Fruit fly (Drosophila melanogaster) whole organism: Measurements from ENCODE around the gene CHMP2B.
A peak's percentile ranks its signal among the peaks of the same experiment; 100 is the strongest.

Experiments used
- CG8478 ChIP-seq: fragments of >200 bp; optimal IDR thresholded peaks from 2 replicates; lab custom pipeline; 2018; ENCODE audit warnings: inconsistent platforms
- Dll ChIP-seq: fragments of >200 bp; optimal IDR thresholded peaks from 2 replicates; lab custom pipeline; 2017
- EcR ChIP-seq, 2 experiments: fragments of >200 bp; optimal IDR thresholded peaks; 2 replicates each; lab custom pipeline; 2017; ENCODE audit warnings: missing biosample characterization in 2 of 2, missing genetic modification characterization in 2 of 2, missing genetic modification reagents in 2 of 2
- pan ChIP-seq: fragments of >200 bp; optimal IDR thresholded peaks from 2 replicates; lab custom pipeline; 2017
- psq ChIP-seq: fragments of >200 bp; optimal IDR thresholded peaks from 2 replicates; lab custom pipeline; 2017
- usp ChIP-seq: fragments of >200 bp; optimal IDR thresholded peaks from 2 replicates; lab custom pipeline; 2017; ENCODE audit warnings: missing biosample characterization, missing genetic modification characterization, mixed read lengths

Gene CHMP2B

DNA sequence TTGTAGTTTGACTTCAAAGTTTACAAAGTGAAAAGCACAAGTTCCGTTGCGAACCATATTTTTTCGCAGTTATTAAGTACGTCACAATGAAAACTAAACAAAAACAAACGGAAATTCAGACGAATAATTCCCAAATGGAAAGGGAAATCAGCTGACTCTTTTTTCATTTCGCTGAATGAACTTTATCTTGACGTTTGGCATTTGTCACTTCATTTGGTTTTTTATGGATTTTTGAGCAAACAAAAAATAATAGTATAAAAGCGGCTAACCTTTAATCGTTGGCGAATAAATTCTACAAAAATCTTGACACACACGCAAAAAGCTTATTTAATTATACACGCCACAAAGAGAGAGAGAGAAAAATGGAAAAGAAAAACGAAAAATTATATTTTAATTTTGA lies 44.2 kb downstream of the CHMP2B start:
- no peak for TF ChIP-seq Dll (lab: Kevin White, UChicago)
- TF ChIP-seq EcR (GFP tag; optimal IDR thresholded peaks at IDR 0.05; lab: Kevin White, UChicago): no peak
- no peak for TF ChIP-seq psq
- no peak for TF ChIP-seq pan (lab: Kevin White, UChicago)
- TF ChIP-seq usp (GFP tag; lab: Kevin White, UChicago): no peak
- TF ChIP-seq CG8478 (lab: Kevin White, UChicago): no peak

DNA sequence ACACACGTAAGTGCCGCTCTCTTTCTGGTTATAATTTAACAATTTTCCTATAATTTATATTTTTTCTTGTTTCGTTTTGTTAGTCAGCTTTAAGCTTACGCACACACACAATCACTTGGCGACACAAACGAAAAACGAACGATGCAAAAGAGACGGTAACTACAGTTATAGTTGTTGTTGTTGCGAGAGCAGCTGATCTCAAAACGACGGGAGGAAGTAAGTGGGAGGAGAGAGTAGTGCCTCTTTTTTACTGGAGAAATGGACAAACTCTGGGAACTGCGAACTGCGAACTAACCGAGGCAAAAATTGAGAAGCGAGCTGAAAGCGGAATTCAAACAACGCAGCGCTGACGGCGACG lies 45.1 kb downstream of the CHMP2B start:
- TF ChIP-seq psq (no peak), pan (lab: Kevin White, UChicago) (no peak), Dll (lab: Kevin White, UChicago) (no peak), EcR (GFP tag; optimal IDR thresholded peaks at IDR 0.05; lab: Kevin White, UChicago) (no peak), usp (GFP tag; lab: Kevin White, UChicago) (no peak), CG8478 (lab: Kevin White, UChicago) (no peak)

DNA sequence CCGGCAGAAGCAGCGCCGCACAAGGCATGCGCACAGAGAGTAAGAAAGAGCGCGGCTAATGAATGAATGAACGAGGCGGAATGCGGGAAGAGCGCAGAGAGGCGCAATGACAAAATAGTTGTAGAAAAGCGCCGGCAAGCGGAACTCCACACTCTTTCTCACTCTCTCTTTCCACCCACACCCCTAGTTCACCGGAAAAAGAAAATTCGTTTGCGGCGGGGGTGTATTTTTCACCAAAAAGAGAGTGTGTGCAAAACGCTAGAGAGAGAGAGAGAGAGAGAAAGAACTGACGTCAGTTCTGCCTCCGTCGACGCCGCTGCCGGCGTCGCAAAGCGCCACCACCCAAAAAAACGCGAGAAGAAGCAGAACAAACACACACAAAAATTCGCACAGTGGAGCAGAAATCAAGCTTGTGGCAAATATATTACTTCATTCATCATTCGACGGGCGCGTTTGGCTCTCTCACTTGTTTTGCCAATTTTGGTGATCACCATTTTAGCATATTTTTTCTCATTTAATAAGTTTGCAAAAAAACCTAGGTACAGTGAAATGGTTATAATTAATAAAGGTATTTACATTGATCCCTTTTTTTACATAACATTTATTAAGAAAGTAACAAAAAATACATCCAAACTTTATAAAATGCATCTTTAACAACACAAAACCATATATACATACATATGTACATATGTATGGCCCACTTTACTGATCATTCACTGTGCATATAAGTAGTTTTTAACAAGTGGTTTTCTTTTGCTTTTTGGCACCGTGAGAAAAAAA lies 45.6 kb downstream of the CHMP2B start:
- no peak for TF ChIP-seq usp (GFP tag; lab: Kevin White, UChicago)
- peak; percentile 99 for TF ChIP-seq Dll (lab: Kevin White, UChicago)

DNA sequence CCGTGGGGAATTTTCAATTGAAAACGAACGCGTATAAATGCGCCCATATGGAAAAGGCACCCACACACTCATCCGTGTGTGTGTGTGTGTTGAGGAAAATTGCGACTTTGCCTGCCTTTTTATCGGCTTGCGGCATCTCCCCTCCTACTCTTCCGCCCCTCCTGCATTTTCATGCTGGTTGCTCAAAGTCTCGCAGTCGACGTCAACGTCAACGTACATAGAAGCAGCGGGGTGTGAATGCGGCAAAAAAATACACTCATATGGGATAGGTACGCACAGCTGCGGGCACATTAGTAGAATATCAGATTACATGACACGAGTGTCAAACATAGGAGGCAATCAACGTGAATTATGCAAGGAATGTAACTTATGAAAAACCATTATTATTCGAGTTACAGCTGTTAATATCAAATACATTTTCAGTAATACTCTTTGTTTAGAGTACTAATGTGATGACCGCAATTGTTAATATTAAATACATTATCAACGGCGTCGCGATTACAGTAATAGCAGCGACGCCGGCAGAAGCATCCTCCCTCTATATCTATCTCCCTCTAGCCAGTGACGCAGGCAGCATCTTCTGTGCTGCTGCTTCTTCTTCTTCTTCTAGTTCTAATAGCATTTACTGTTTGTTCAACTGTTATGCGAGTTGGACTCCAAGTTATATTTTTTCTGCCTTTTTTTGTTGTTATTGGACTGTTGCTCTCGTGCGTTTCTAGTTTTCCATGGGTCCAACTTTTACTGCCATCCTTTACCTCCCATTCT lies 47.6 kb downstream of the CHMP2B start:
- no peak for TF ChIP-seq CG8478 (lab: Kevin White, UChicago)
- TF ChIP-seq Dll (lab: Kevin White, UChicago): no peak
- no peak for TF ChIP-seq psq
- no peak for TF ChIP-seq usp (GFP tag; lab: Kevin White, UChicago)
- no peak for TF ChIP-seq pan (lab: Kevin White, UChicago)
- TF ChIP-seq EcR (GFP tag; optimal IDR thresholded peaks at IDR 0.05; lab: Kevin White, UChicago): no peak

DNA sequence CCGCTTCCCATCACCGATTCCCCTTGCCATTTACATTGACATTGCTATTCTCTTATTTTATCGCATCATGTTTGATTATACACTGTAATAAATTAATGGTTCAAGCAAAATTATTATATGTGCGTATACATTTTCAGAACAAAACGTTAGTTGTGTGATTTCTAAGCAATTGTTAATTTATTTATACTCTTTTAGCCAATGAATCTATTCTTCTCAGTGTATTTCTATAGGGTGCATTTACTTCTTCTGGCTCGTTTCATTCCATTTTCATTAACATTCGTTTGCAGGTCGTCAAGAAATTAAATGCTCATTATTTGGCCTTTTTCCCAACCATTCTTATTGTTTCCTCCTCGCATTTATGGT lies 48.1 kb downstream of the CHMP2B start:
- TF ChIP-seq psq (no peak), CG8478 (lab: Kevin White, UChicago) (no peak), EcR (GFP tag; optimal IDR thresholded peaks at IDR 0.05; lab: Kevin White, UChicago) (no peak), usp (GFP tag; lab: Kevin White, UChicago) (no peak), Dll (lab: Kevin White, UChicago) (no peak), pan (lab: Kevin White, UChicago) (no peak)

DNA sequence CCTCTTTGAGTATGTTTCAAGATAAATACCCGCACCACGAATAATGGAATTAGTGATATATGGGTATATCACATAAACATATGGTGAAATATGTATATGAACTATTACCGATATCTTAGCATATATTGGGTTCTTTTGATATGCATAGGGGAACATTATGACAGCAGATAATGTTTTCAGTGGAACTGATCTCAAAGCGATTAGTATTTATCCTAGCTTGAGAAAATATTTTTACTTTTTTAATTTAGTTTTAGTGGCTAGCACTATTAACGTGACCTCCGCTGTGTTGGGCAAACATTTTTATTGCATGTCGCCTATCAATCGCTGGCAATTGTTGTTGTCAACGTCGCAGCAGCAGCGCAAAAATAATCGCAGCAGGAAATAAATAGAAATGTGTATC lies 49.0 kb downstream of the CHMP2B start:
- no peak for TF ChIP-seq Dll (lab: Kevin White, UChicago)
- no peak for TF ChIP-seq psq
- no peak for TF ChIP-seq pan (lab: Kevin White, UChicago)
- TF ChIP-seq CG8478 (lab: Kevin White, UChicago): no peak
- TF ChIP-seq EcR (GFP tag; optimal IDR thresholded peaks at IDR 0.05; lab: Kevin White, UChicago): no peak
- TF ChIP-seq usp (GFP tag; lab: Kevin White, UChicago): no peak
